Worm (Caenorhabditis elegans) whole organism, late embryonic: ENCODE results near the gene Y73B6BL.14.
A peak's percentile ranks its signal among the peaks of the same experiment; 100 is the strongest.

Experiments used
- C08G9.2 ChIP-seq: sonication (generic microtip); optimal IDR thresholded peaks from 2 replicates; lab custom pipeline; 2016; ENCODE audit warnings: mild to moderate bottlenecking, missing genetic modification characterization, moderate library complexity, missing compliant biosample characterization
- C38D4.7 ChIP-seq: fragments of 200-800 bp; sonication (Bioruptor generic); optimal IDR thresholded peaks from 2 replicates; lab custom pipeline; 2018; ENCODE audit warnings: mild to moderate bottlenecking, missing genetic modification characterization, moderate library complexity, missing compliant biosample characterization
- F13H6.1 ChIP-seq: sonication (generic microtip); optimal IDR thresholded peaks from 2 replicates; lab custom pipeline; 2016; ENCODE audit warnings: missing genetic modification characterization, missing compliant biosample characterization
- T23F11.4 ChIP-seq: fragments of 200-800 bp; sonication (Bioruptor generic); optimal IDR thresholded peaks from 2 replicates; lab custom pipeline; 2018; ENCODE audit warnings: mild to moderate bottlenecking, missing genetic modification characterization, missing compliant biosample characterization
- ceh-14 ChIP-seq: sonication (generic microtip); optimal IDR thresholded peaks from 2 replicates; lab custom pipeline; 2016; ENCODE audit warnings: missing genotype, missing genetic modification characterization, missing compliant biosample characterization
- ceh-18 ChIP-seq: sonication (generic microtip); optimal IDR thresholded peaks from 2 replicates; lab custom pipeline; 2016; ENCODE audit warnings: missing genetic modification characterization, missing compliant biosample characterization
- ceh-19 ChIP-seq: fragments of 200-800 bp; sonication (Bioruptor generic); optimal IDR thresholded peaks from 2 replicates; lab custom pipeline; 2018; ENCODE audit warnings: mild to moderate bottlenecking, missing genetic modification characterization, missing compliant biosample characterization
- ceh-22 ChIP-seq: sonication (generic microtip); optimal IDR thresholded peaks from 2 replicates; lab custom pipeline; 2017; ENCODE audit warnings: missing biosample characterization, missing genetic modification characterization
- ceh-31 ChIP-seq: sonication (generic microtip); optimal IDR thresholded peaks from 2 replicates; lab custom pipeline; 2016; ENCODE audit warnings: missing genetic modification characterization, missing compliant biosample characterization
- ceh-34 ChIP-seq: sonication (generic microtip); optimal IDR thresholded peaks from 2 replicates; lab custom pipeline; 2016; ENCODE audit warnings: mild to moderate bottlenecking, missing genetic modification characterization, missing compliant biosample characterization
- ceh-45 ChIP-seq: fragments of 200-800 bp; sonication (Bioruptor generic); IDR thresholded peaks from 2 replicates; pipeline ENCODE4 v1.3.6; 2022; ENCODE audit warnings: missing genetic modification reagents, missing genetic modification characterization, missing compliant biosample characterization
- ceh-48 ChIP-seq: sonication (generic microtip); optimal IDR thresholded peaks from 2 replicates; lab custom pipeline; 2016; ENCODE audit warnings: missing genetic modification characterization, inconsistent platforms, missing compliant biosample characterization
- ceh-6 ChIP-seq: fragments of 200-800 bp; sonication (Bioruptor generic); optimal IDR thresholded peaks from 2 replicates; lab custom pipeline; 2018; ENCODE audit warnings: mild to moderate bottlenecking, missing genetic modification characterization, missing compliant biosample characterization
- che-1 ChIP-seq: sonication (generic microtip); optimal IDR thresholded peaks from 2 replicates; lab custom pipeline; 2016; ENCODE audit warnings: mild to moderate bottlenecking, missing genetic modification characterization, missing compliant biosample characterization
- dmd-4 ChIP-seq: sonication (generic microtip); optimal IDR thresholded peaks from 2 replicates; lab custom pipeline; 2016; ENCODE audit warnings: borderline replicate concordance, missing genetic modification characterization, missing compliant biosample characterization
- elt-4 ChIP-seq: sonication (generic microtip); optimal IDR thresholded peaks from 2 replicates; lab custom pipeline; 2016; ENCODE audit warnings: missing genetic modification characterization, missing compliant biosample characterization
- ets-4 ChIP-seq: sonication (generic microtip); optimal IDR thresholded peaks from 2 replicates; lab custom pipeline; 2016; ENCODE audit warnings: missing genetic modification characterization, missing compliant biosample characterization
- fax-1 ChIP-seq: sonication (generic microtip); optimal IDR thresholded peaks from 2 replicates; lab custom pipeline; 2016; ENCODE audit warnings: missing genotype, missing genetic modification characterization, missing compliant biosample characterization
- fkh-10 ChIP-seq: fragments of 150-350 bp; optimal IDR thresholded peaks from 2 replicates; lab custom pipeline; 2014; ENCODE audit warnings: missing biosample characterization, missing genetic modification reagents, missing genetic modification characterization
- hlh-15 ChIP-seq: sonication (generic microtip); optimal IDR thresholded peaks from 2 replicates; lab custom pipeline; 2016; ENCODE audit warnings: missing genetic modification characterization, missing compliant biosample characterization
- mec-3 ChIP-seq: sonication (generic microtip); optimal IDR thresholded peaks from 2 replicates; lab custom pipeline; 2016; ENCODE audit warnings: borderline replicate concordance, missing genetic modification characterization, missing compliant biosample characterization
- nfya-1 ChIP-seq: sonication (generic microtip); optimal IDR thresholded peaks from 2 replicates; lab custom pipeline; 2017; ENCODE audit warnings: missing genetic modification characterization, mild to moderate bottlenecking, missing compliant biosample characterization, antibody characterized with exemption, moderate library complexity
- odd-2 ChIP-seq: sonication (generic microtip); optimal IDR thresholded peaks from 2 replicates; lab custom pipeline; 2017; ENCODE audit warnings: antibody characterized with exemption, mild to moderate bottlenecking, missing genetic modification characterization, missing compliant biosample characterization
- pha-2 ChIP-seq: sonication (generic microtip); optimal IDR thresholded peaks from 2 replicates; lab custom pipeline; 2017; ENCODE audit warnings: mild to moderate bottlenecking, missing genetic modification characterization, missing compliant biosample characterization
- pqm-1 ChIP-seq: sonication (generic microtip); optimal IDR thresholded peaks from 2 replicates; lab custom pipeline; 2016; ENCODE audit warnings: missing genetic modification characterization, missing compliant biosample characterization
- pros-1 ChIP-seq: fragments of 150-350 bp; optimal IDR thresholded peaks from 2 replicates; lab custom pipeline; 2014; ENCODE audit warnings: missing biosample characterization, missing genetic modification reagents, missing genetic modification characterization
- ref-2 ChIP-seq: sonication (generic microtip); optimal IDR thresholded peaks from 2 replicates; lab custom pipeline; 2016; ENCODE audit warnings: missing genetic modification characterization, missing compliant biosample characterization
- sdc-2 ChIP-seq: sonication (generic microtip); optimal IDR thresholded peaks from 2 replicates; lab custom pipeline; 2016; ENCODE audit warnings: missing genotype, missing genetic modification characterization, missing compliant biosample characterization
- sox-2 ChIP-seq: fragments of 200-800 bp; sonication (Bioruptor generic); IDR thresholded peaks from 2 replicates; pipeline ENCODE4 v1.3.6; 2022; ENCODE audit warnings: missing genetic modification reagents, missing genetic modification characterization, missing compliant biosample characterization
- sox-4 ChIP-seq: sonication (generic microtip); optimal IDR thresholded peaks from 2 replicates; lab custom pipeline; 2017; ENCODE audit warnings: mild to moderate bottlenecking, missing genetic modification characterization, inconsistent platforms, missing compliant biosample characterization
- syd-9 ChIP-seq: sonication (generic microtip); optimal IDR thresholded peaks from 2 replicates; lab custom pipeline; 2016; ENCODE audit warnings: mild to moderate bottlenecking, missing genetic modification characterization, moderate library complexity, missing compliant biosample characterization
- tbx-2 ChIP-seq: sonication (generic microtip); optimal IDR thresholded peaks from 2 replicates; lab custom pipeline; 2016; ENCODE audit warnings: missing genetic modification characterization, missing compliant biosample characterization
- tbx-7 ChIP-seq: sonication (generic microtip); optimal IDR thresholded peaks from 2 replicates; lab custom pipeline; 2016; ENCODE audit warnings: missing genotype, missing genetic modification characterization, missing compliant biosample characterization
- ttx-3 ChIP-seq: sonication (generic microtip); optimal IDR thresholded peaks from 2 replicates; lab custom pipeline; 2016; ENCODE audit warnings: missing genetic modification reagents, missing genetic modification characterization, missing compliant biosample characterization
- unc-3 ChIP-seq, 2 experiments: fragments of 200-800 bp in 1 of 2; sonication (Bioruptor generic) in 1 of 2; sonication (generic microtip) in 1 of 2; conservative IDR thresholded peaks in 1 of 2; optimal IDR thresholded peaks in 1 of 2; 2 replicates each; pipeline versions ENCODE4 v1.3.6 to Lab custom; 2016 to 2022; ENCODE audit warnings: missing compliant biosample characterization in 2 of 2, missing genetic modification characterization in 2 of 2, missing genetic modification reagents in 1 of 2
- unc-42 ChIP-seq: sonication (generic microtip); optimal IDR thresholded peaks from 2 replicates; lab custom pipeline; 2016; ENCODE audit warnings: missing genotype, missing genetic modification characterization, missing compliant biosample characterization
- unc-86 ChIP-seq: sonication (generic microtip); optimal IDR thresholded peaks from 2 replicates; lab custom pipeline; 2016; ENCODE audit warnings: missing genetic modification characterization, missing compliant biosample characterization

The Y73B6BL.14 gene

ce11 chrIV:6342876-6343275 is at the start of gene Y73B6BL.14:
Gene Y73B6BL.14 (minus strand): TSS chrIV:6342976.
- no peak for TF ChIP-seq tbx-2 (tag; lab: Kevin White, UChicago)
- TF ChIP-seq ceh-22 (tag; lab: Kevin White, UChicago): no peak
- no peak for TF ChIP-seq T23F11.4 (GFP tag; lab: Kevin White, UChicago)
- no peak for TF ChIP-seq pros-1 (tag; lab: Kevin White, UChicago)
- no peak for TF ChIP-seq tbx-7 (tag; lab: Kevin White, UChicago)
- TF ChIP-seq pqm-1 (tag; lab: Kevin White, UChicago): no peak
- no peak for TF ChIP-seq mec-3 (tag; lab: Kevin White, UChicago)

- TF ChIP-seq tbx-2 (tag; lab: Kevin White, UChicago) (no peak), ets-4 (tag; lab: Kevin White, UChicago) (no peak), ceh-6 (GFP tag; lab: Kevin White, UChicago) (no peak), fax-1 (tag; lab: Kevin White, UChicago) (no peak), hlh-15 (tag; lab: Kevin White, UChicago) (no peak), ceh-48 (no peak), nfya-1 (tag; lab: Kevin White, UChicago) (peak; percentile 55)
Measured at ce11 chrIV:6391566-6391965, 48.8 kb upstream of the Y73B6BL.14 start.

- TF ChIP-seq ttx-3 (tag; lab: Kevin White, UChicago): no peak
- no peak for TF ChIP-seq ets-4 (tag; lab: Kevin White, UChicago)
Measured at ce11 chrIV:6388550-6388949, 45.8 kb upstream of the Y73B6BL.14 start.

ce11 chrIV:6385010-6385409 is 42.2 kb upstream of the Y73B6BL.14 start:
- TF ChIP-seq elt-4: no peak
- TF ChIP-seq dmd-4 (tag; lab: Kevin White, UChicago): no peak
- no peak for TF ChIP-seq C38D4.7 (GFP tag; lab: Kevin White, UChicago)
- TF ChIP-seq ceh-14: no peak
- no peak for TF ChIP-seq syd-9
- TF ChIP-seq pha-2 (tag; lab: Kevin White, UChicago): no peak
- peak; percentile 11 for TF ChIP-seq ceh-34 (tag; lab: Kevin White, UChicago)
- TF ChIP-seq sox-4 (tag; lab: Kevin White, UChicago): no peak
- TF ChIP-seq fkh-10 (GFP tag; lab: Kevin White, UChicago): no peak
- TF ChIP-seq unc-42: peak; percentile 77
- no peak for TF ChIP-seq C08G9.2 (tag; lab: Kevin White, UChicago)
- TF ChIP-seq ceh-18 (tag; lab: Kevin White, UChicago): no peak
- peak; percentile 47 for TF ChIP-seq ceh-19 (GFP tag; lab: Kevin White, UChicago)
- TF ChIP-seq sox-2: no peak
- no peak for TF ChIP-seq hlh-15 (tag; lab: Kevin White, UChicago)

- TF ChIP-seq ceh-31 (tag; lab: Kevin White, UChicago) (no peak), ttx-3 (tag; lab: Kevin White, UChicago) (no peak), odd-2 (tag; lab: Kevin White, UChicago) (no peak), ceh-45 (no peak), sdc-2 (tag; lab: Kevin White, UChicago) (no peak), fkh-10 (GFP tag; lab: Kevin White, UChicago) (no peak), sox-4 (tag; lab: Kevin White, UChicago) (no peak), C38D4.7 (GFP tag; lab: Kevin White, UChicago) (no peak), unc-3 (GFP tag; conservative IDR thresholded peaks at IDR 0.05; lab: Robert Waterston, UW) (no peak), unc-3 (tag; optimal IDR thresholded peaks at IDR 0.05; lab: Kevin White, UChicago) (no peak), pqm-1 (tag; lab: Kevin White, UChicago) (no peak), ets-4 (tag; lab: Kevin White, UChicago) (no peak), syd-9 (no peak), ref-2 (no peak), che-1 (tag; lab: Kevin White, UChicago) (no peak), F13H6.1 (tag; lab: Kevin White, UChicago) (no peak), elt-4 (no peak), sox-2 (no peak), unc-86 (tag; lab: Kevin White, UChicago) (no peak)
Measured at ce11 chrIV:6383970-6384369, 41.2 kb upstream of the Y73B6BL.14 start, which contains the start of gene shl-1. Gene shl-1 (minus strand): TSS chrIV:6384070.
